Worm (Caenorhabditis elegans) whole organism, early embryonic: ENCODE measurements around the gene M02B7.2.

Experiments
- B0310.2 ChIP-seq: sonication (generic microtip); optimal IDR thresholded peaks from 2 replicates; lab custom pipeline; 2016; ENCODE audit warnings: mild to moderate bottlenecking, missing genetic modification characterization, missing compliant biosample characterization
- F13C5.2 ChIP-seq: sonication (generic microtip); optimal IDR thresholded peaks from 2 replicates; lab custom pipeline; 2017; ENCODE audit warnings: mild to moderate bottlenecking, missing genetic modification characterization, inconsistent platforms, missing compliant biosample characterization
- aly-1 ChIP-seq: sonication (generic microtip); optimal IDR thresholded peaks from 2 replicates; lab custom pipeline; 2016; ENCODE audit warnings: missing genetic modification characterization, missing compliant biosample characterization
- ama-1 ChIP-seq: fragments of 150-350 bp; optimal IDR thresholded peaks from 2 replicates; lab custom pipeline; 2014
- ceh-13 ChIP-seq: fragments of 200-800 bp; sonication (Bioruptor generic); optimal IDR thresholded peaks from 2 replicates; lab custom pipeline; 2018; ENCODE audit warnings: mild to moderate bottlenecking, missing genetic modification characterization, missing compliant biosample characterization
- ceh-36 ChIP-seq: sonication (generic microtip); optimal IDR thresholded peaks from 2 replicates; lab custom pipeline; 2016; ENCODE audit warnings: missing genetic modification characterization, inconsistent platforms, missing compliant biosample characterization
- ets-7 ChIP-seq: sonication (generic microtip); optimal IDR thresholded peaks from 2 replicates; lab custom pipeline; 2016; ENCODE audit warnings: missing genotype, missing genetic modification characterization, missing compliant biosample characterization
- flt-1 ChIP-seq: fragments of 200-800 bp; sonication (Bioruptor generic); IDR thresholded peaks from 2 replicates; pipeline ENCODE4 v1.3.6; 2022; ENCODE audit warnings: missing genetic modification characterization, missing compliant biosample characterization
- hmbx-1 ChIP-seq: sonication (generic microtip); optimal IDR thresholded peaks from 2 replicates; lab custom pipeline; 2016; ENCODE audit warnings: mild to moderate bottlenecking, missing genetic modification characterization, missing compliant biosample characterization
- hmg-4 ChIP-seq: fragments of 200-800 bp; sonication (Bioruptor generic); optimal IDR thresholded peaks from 2 replicates; lab custom pipeline; 2018; ENCODE audit warnings: mild to moderate bottlenecking, missing genetic modification characterization, missing compliant biosample characterization
- hnd-1 ChIP-seq: sonication (generic microtip); optimal IDR thresholded peaks from 2 replicates; lab custom pipeline; 2016; ENCODE audit warnings: missing genetic modification characterization, missing compliant biosample characterization
- pes-1 ChIP-seq: fragments of 200-800 bp; sonication (Bioruptor generic); IDR thresholded peaks from 2 replicates; pipeline ENCODE4 v1.3.6; 2022; ENCODE audit warnings: missing genetic modification reagents, missing genetic modification characterization, missing compliant biosample characterization
- scrt-1 ChIP-seq: fragments of 200-800 bp; sonication (Bioruptor generic); IDR thresholded peaks from 2 replicates; pipeline ENCODE4 v1.3.6; 2022; ENCODE audit warnings: missing genetic modification characterization, missing compliant biosample characterization
- sea-1 ChIP-seq: fragments of 200-800 bp; sonication (Bioruptor generic); conservative IDR thresholded peaks from 2 replicates; pipeline ENCODE4 v1.3.6; 2022; ENCODE audit warnings: missing genetic modification characterization, missing compliant biosample characterization
- tbx-11 ChIP-seq: fragments of 200-800 bp; sonication (Bioruptor generic); IDR thresholded peaks from 2 replicates; pipeline ENCODE4 v1.3.6; 2022; ENCODE audit warnings: missing genetic modification characterization, missing compliant biosample characterization
- tbx-37 ChIP-seq: fragments of 200-800 bp; sonication (Bioruptor generic); conservative IDR thresholded peaks from 2 replicates; pipeline ENCODE4 v1.3.6; 2022; ENCODE audit warnings: missing genetic modification reagents, missing genetic modification characterization, missing compliant biosample characterization
- tra-4 ChIP-seq: sonication (generic microtip); optimal IDR thresholded peaks from 2 replicates; lab custom pipeline; 2017; ENCODE audit warnings: missing genetic modification characterization, missing compliant biosample characterization

The M02B7.2 gene

DNA sequence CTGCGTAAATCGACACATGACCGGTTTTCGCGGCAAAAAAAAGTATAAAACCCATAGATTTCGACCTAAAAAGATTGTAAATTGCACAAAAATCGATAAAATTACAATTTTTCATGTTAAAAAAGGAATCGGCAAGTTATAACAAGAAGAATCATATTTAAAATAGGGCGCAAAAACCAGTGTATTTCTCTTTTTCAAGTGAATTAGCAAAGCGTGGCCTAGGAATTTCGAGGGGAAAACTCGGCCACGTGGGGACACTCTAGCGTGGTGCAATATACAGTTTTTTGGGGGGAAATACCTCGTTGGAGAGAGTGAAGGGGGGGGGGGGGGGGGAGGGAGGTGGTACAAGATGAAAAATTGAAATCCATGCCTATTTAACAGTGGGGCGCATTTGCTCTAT is 4.2 kb downstream of the M02B7.2 start:
- TF ChIP-seq hmg-4 = peak; percentile 65
- TF ChIP-seq pes-1 (GFP tag; lab: Robert Waterston, UW) = peak; percentile 55
- no peak for TF ChIP-seq ama-1 (lab: Kevin White, UChicago)
- TF ChIP-seq tbx-37 (GFP tag; lab: Robert Waterston, UW) = no peak
- no peak for TF ChIP-seq aly-1

DNA sequence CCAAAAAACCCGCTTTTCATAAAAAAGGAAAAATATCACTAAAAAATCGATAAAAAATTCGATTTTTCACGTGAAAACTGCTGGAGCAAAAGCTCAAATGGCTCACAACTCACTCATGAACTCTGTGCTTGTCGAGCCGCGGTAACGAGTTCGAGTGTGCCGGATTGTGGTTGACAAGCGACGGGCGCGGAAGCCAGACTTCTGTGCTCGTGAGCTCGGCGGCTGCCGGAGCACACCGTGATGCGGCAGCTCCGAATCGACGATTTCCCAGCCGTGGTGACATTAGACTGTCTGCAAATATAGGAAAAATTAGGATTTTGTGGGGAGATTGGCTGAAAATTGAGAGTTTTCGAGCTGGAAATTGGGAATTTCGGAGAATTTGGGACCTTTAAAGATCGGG is 9.4 kb downstream of the M02B7.2 start:
- no peak for TF ChIP-seq flt-1 (GFP tag; lab: Robert Waterston, UW)
- no peak for TF ChIP-seq sea-1
- no peak for TF ChIP-seq F13C5.2 (tag; lab: Kevin White, UChicago)
- no peak for TF ChIP-seq tbx-11 (GFP tag; lab: Robert Waterston, UW)
- TF ChIP-seq tra-4 = no peak
- TF ChIP-seq hnd-1 (tag; lab: Kevin White, UChicago) = no peak
- no peak for TF ChIP-seq hmbx-1 (tag; lab: Kevin White, UChicago)
- TF ChIP-seq ets-7 (tag; lab: Kevin White, UChicago) = no peak
- no peak for TF ChIP-seq ama-1 (lab: Kevin White, UChicago)
- no peak for TF ChIP-seq hmg-4
- no peak for TF ChIP-seq aly-1

DNA sequence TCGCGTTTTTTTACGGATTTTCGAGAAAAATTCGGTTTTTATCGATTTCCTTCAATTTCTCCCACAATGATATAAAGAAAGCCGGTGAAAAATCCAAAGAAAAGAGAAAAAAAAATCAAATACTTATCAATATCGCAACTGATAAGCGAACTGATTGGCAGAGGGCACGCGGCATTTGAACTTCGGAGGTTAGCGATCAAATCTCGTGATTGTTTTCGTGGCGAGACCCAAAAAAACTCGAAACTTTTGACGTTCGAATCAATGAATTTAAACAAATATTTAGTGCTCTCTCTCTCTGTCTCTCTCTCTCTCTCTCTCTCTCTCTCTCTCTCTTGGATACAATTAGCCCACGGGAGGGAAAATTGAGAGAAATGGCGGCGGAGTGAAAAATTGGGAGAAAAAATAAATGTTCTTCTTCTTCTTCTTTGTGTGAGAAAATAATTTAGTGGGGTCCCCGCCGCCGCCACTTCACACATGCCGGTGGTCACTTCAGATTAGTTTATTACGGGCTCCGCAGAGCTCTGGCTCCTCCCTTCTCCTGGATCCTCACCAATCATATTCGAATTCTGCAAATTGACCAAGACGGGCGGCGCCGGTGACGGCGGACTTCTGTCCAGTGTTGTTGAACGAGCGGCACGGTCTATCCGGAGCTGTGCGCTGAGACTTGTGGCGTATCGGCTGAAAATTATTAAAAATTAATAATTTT is 11.3 kb downstream of the M02B7.2 start:
- TF ChIP-seq tbx-11 (GFP tag; lab: Robert Waterston, UW) (no peak), hnd-1 (tag; lab: Kevin White, UChicago) (no peak)

DNA sequence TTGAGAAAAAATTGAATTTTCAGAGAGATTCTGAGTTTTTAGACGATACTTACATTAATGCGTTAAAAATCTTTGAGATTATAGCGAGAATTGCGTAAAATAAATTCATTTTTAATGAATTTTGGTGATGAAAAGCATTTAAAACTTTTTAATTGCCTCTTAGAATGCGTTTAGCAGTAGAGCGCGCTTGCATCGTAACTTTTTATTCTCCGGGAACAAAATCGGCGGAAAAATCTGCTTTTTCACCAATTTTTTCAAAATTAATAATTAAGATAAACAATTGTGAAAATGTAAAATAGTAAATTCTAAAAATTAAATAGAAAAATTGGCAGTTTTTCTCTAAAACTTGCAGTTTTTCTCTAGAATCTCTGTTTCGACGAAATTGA is 11.9 kb downstream of the M02B7.2 start:
- TF ChIP-seq flt-1 (GFP tag; lab: Robert Waterston, UW) (no peak), tbx-37 (GFP tag; lab: Robert Waterston, UW) (no peak), hnd-1 (tag; lab: Kevin White, UChicago) (no peak), hmbx-1 (tag; lab: Kevin White, UChicago) (no peak), ama-1 (lab: Kevin White, UChicago) (no peak), hmg-4 (no peak), sea-1 (no peak), pes-1 (GFP tag; lab: Robert Waterston, UW) (no peak), ets-7 (tag; lab: Kevin White, UChicago) (no peak), tra-4 (no peak), aly-1 (no peak), F13C5.2 (tag; lab: Kevin White, UChicago) (no peak), ceh-36 (tag; lab: Kevin White, UChicago) (no peak)

DNA sequence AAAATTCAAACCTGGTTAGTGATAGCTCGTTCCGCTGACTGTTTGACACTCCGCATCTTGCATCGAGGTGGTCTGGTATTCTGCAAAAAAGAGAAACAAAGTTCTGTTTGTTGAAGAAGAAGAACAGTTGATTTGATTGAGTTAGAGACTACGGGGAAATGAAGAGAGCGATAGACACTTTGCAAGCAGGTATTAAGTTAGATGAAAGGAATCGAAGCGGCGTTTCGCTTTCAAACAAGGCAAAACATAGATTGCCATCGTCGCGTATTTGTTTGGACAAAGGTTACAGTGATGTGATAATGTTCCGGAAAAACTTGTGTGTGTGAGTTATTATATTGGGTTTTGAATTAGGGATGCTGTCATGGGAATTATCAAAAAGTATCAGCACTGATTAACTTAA is 13.9 kb downstream of the M02B7.2 start:
- no peak for TF ChIP-seq hmbx-1 (tag; lab: Kevin White, UChicago)
- no peak for TF ChIP-seq B0310.2 (tag; lab: Kevin White, UChicago)
- TF ChIP-seq ceh-36 (tag; lab: Kevin White, UChicago) = no peak
- TF ChIP-seq flt-1 (GFP tag; lab: Robert Waterston, UW) = no peak
- TF ChIP-seq hmg-4 = no peak
- TF ChIP-seq ets-7 (tag; lab: Kevin White, UChicago) = no peak
- TF ChIP-seq tbx-37 (GFP tag; lab: Robert Waterston, UW) = no peak
- no peak for TF ChIP-seq ama-1 (lab: Kevin White, UChicago)
- TF ChIP-seq sea-1 = no peak
- TF ChIP-seq hnd-1 (tag; lab: Kevin White, UChicago) = no peak
- no peak for TF ChIP-seq F13C5.2 (tag; lab: Kevin White, UChicago)
- TF ChIP-seq ceh-13 (GFP tag; lab: Kevin White, UChicago) = no peak
- TF ChIP-seq aly-1 = no peak
- no peak for TF ChIP-seq pes-1 (GFP tag; lab: Robert Waterston, UW)

DNA sequence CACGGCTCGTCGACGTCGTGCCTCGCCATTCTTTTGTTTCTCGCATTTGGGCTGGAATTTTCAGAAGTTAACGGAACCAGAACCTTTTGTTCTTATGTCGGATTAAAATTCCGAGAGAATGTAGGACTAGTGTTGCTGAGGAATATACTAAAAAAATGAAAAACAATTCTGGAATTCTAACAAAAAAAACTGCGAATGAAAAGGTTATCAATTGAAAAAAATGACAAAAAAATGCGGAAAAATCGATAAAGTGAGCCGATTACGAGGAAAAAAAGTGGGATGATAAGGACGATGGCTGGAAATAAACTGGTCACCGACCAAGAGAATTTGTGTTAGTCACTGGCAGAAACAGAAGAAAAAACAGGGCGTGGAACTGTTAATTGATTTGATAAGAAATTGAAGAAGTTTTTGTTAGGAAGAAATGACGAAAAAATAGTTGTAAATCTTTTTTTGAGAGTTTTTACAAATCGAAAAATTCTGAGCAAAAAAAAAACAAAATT is 15.9 kb downstream of the M02B7.2 start, which contains the start of gene bris-1:
Gene bris-1 (minus strand): TSS at position 51 of the 500 bp plus-strand sequence.
- TF ChIP-seq B0310.2 (tag; lab: Kevin White, UChicago) = no peak
- no peak for TF ChIP-seq tbx-37 (GFP tag; lab: Robert Waterston, UW)
- no peak for TF ChIP-seq flt-1 (GFP tag; lab: Robert Waterston, UW)
- no peak for TF ChIP-seq hnd-1 (tag; lab: Kevin White, UChicago)
- TF ChIP-seq ceh-13 (GFP tag; lab: Kevin White, UChicago) = no peak
- no peak for TF ChIP-seq sea-1
- no peak for TF ChIP-seq scrt-1 (GFP tag; lab: Robert Waterston, UW)
- no peak for TF ChIP-seq ama-1 (lab: Kevin White, UChicago)
- TF ChIP-seq pes-1 (GFP tag; lab: Robert Waterston, UW) = no peak
- no peak for TF ChIP-seq tra-4
- no peak for TF ChIP-seq hmbx-1 (tag; lab: Kevin White, UChicago)
- TF ChIP-seq hmg-4 = no peak
- TF ChIP-seq ceh-36 (tag; lab: Kevin White, UChicago) = no peak

DNA sequence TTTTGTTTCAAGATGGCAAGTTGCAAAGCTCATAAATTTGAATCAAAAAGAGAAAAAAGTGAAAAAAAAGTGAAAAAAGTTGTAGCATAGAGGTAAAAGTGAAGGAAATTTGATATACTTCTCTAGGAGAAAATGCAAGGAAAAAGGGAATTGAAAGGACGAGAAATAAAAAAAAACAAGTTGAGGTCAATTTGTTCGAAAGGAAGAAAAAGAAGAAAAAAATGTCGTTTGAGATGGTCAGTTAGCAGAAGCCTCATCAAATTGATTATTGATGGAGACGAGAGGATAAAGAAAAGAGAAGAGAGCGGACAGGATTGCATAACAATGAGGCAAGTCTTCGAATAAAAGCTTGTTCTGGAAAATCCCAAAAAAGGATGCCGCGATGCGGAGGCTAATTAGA is 16.8 kb downstream of the M02B7.2 start:
- no peak for TF ChIP-seq tra-4

DNA sequence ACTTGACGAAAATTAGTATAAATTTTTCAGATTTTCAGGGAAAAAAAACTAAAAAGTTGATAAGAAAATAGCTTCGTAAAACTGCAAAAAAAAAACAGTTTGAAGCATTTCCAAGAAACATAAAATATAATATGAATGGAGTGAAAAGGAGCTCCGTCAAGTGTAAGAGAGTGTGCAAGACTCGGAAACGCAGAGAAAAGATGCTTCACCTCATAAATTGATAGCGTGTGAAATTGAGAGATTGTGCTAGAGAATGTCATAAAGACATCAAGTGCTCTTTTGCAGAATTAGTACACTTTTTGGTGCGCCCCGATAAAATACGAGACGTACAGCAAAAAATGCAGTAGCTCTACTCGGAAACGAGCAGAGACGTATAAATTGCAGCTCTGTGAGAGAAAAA is 18.2 kb downstream of the M02B7.2 start:
- TF ChIP-seq ets-7 (tag; lab: Kevin White, UChicago) (no peak), aly-1 (no peak), scrt-1 (GFP tag; lab: Robert Waterston, UW) (no peak), ceh-13 (GFP tag; lab: Kevin White, UChicago) (no peak), flt-1 (GFP tag; lab: Robert Waterston, UW) (no peak), tbx-11 (GFP tag; lab: Robert Waterston, UW) (no peak), tbx-37 (GFP tag; lab: Robert Waterston, UW) (no peak)
